Fruit fly (Drosophila melanogaster): ENCODE data around the gene CenG1A.
A peak's percentile ranks its signal among the peaks of the same experiment; 100 is the strongest.

Gene CenG1A

dm6 chr2L:13881939-13882338 lies 46.6 kb downstream of the CenG1A start (continued):
- TF ChIP-seq p53 (GFP tag; optimal IDR thresholded peaks at IDR 0.05), result no peak
- no peak for TF ChIP-seq CG34422 (GFP tag; IDR thresholded peaks at IDR 0.05)
- TF ChIP-seq gro (GFP tag; optimal IDR thresholded peaks at IDR 0.05), result peak; percentile 55
- TF ChIP-seq ci (GFP tag; IDR thresholded peaks at IDR 0.05), result no peak
- peak; percentile 45 for TF ChIP-seq CG15514 (GFP tag; optimal IDR thresholded peaks at IDR 0.05)
- TF ChIP-seq exex (tag; optimal IDR thresholded peaks at IDR 0.05), result no peak
- no peak for TF ChIP-seq NC2α (GFP tag; optimal IDR thresholded peaks at IDR 0.05)
- TF ChIP-seq slou (GFP tag; optimal IDR thresholded peaks at IDR 0.05), result no peak
- TF ChIP-seq Bdp1 (GFP tag; optimal IDR thresholded peaks at IDR 0.05), result no peak
- no peak for TF ChIP-seq CG14050 (GFP tag; IDR thresholded peaks at IDR 0.05)
- TF ChIP-seq CG13296 (GFP tag; optimal IDR thresholded peaks at IDR 0.05), result no peak
- no peak for TF ChIP-seq fd96Cb (tag; optimal IDR thresholded peaks at IDR 0.05)
- TF ChIP-seq zf30C (GFP tag; optimal IDR thresholded peaks at IDR 0.05), result no peak
- TF ChIP-seq abd-A (tag; optimal IDR thresholded peaks at IDR 0.05), result no peak
- no peak for TF ChIP-seq cas (GFP tag; IDR thresholded peaks at IDR 0.05)
- TF ChIP-seq vnd (GFP tag; IDR thresholded peaks at IDR 0.05; ENCODE audit: partially characterized antibody), result no peak
- no peak for TF ChIP-seq hb (GFP tag; IDR thresholded peaks at IDR 0.05; ENCODE audit: partially characterized antibody)
- no peak for TF ChIP-seq tll (GFP tag; optimal IDR thresholded peaks at IDR 0.05)
- peak; percentile 25 for TF ChIP-seq eyg (GFP tag; optimal IDR thresholded peaks at IDR 0.05)
- no peak for TF ChIP-seq ase (GFP tag; IDR thresholded peaks at IDR 0.05)
- TF ChIP-seq CG14667 (GFP tag; IDR thresholded peaks at IDR 0.05), result no peak
- peak; percentile 39 for TF ChIP-seq pho (GFP tag; optimal IDR thresholded peaks at IDR 0.05)
- TF ChIP-seq CG9817 (tag; optimal IDR thresholded peaks at IDR 0.05), result peak; percentile 6
- TF ChIP-seq toy (GFP tag; IDR thresholded peaks at IDR 0.05), result no peak
- no peak for TF ChIP-seq CG30431 (GFP tag; optimal IDR thresholded peaks at IDR 0.05)
- no peak for TF ChIP-seq Awh (GFP tag; IDR thresholded peaks at IDR 0.05)
- peak; percentile 8 for TF ChIP-seq CG13624 (GFP tag; optimal IDR thresholded peaks at IDR 0.05)
- TF ChIP-seq nau (GFP tag; optimal IDR thresholded peaks at IDR 0.05), result no peak
- no peak for TF ChIP-seq run (tag; optimal IDR thresholded peaks at IDR 0.05)
- no peak for TF ChIP-seq MTF-1 (GFP tag; optimal IDR thresholded peaks at IDR 0.05; ENCODE audit: borderline replicate concordance)
- TF ChIP-seq CG3065 (GFP tag; optimal IDR thresholded peaks at IDR 0.05), result no peak
- TF ChIP-seq CG12659 (GFP tag; optimal IDR thresholded peaks at IDR 0.05), result peak; percentile 21
- TF ChIP-seq CG14965 (GFP tag; optimal IDR thresholded peaks at IDR 0.05; ENCODE audit: borderline replicate concordance), result no peak
- TF ChIP-seq stc (GFP tag; IDR thresholded peaks at IDR 0.05), result no peak
- no peak for TF ChIP-seq CG8765 (GFP tag; IDR thresholded peaks at IDR 0.05)
- no peak for TF ChIP-seq Nf-YC (tag; optimal IDR thresholded peaks at IDR 0.05)
- no peak for TF ChIP-seq phol (tag; optimal IDR thresholded peaks at IDR 0.05)
- TF ChIP-seq CG4424 (GFP tag; optimal IDR thresholded peaks at IDR 0.05), result no peak
- TF ChIP-seq CG43689 (GFP tag; IDR thresholded peaks at IDR 0.05), result no peak
- peak; percentile 27 for TF ChIP-seq Fer1 (GFP tag; optimal IDR thresholded peaks at IDR 0.05)
- no peak for TF ChIP-seq HmgD (GFP tag; optimal IDR thresholded peaks at IDR 0.05)
- TF ChIP-seq CG8281 (tag; optimal IDR thresholded peaks at IDR 0.05), result no peak
- TF ChIP-seq jigr1 (GFP tag; IDR thresholded peaks at IDR 0.05), result no peak
- TF ChIP-seq sima (GFP tag; optimal IDR thresholded peaks at IDR 0.05), result no peak
- no peak for TF ChIP-seq bowl (GFP tag; IDR thresholded peaks at IDR 0.05)
- TF ChIP-seq psq (GFP tag; optimal IDR thresholded peaks at IDR 0.05), result no peak
- TF ChIP-seq trh (GFP tag; optimal IDR thresholded peaks at IDR 0.05), result no peak
- TF ChIP-seq CG2199 (GFP tag; IDR thresholded peaks at IDR 0.05), result no peak
- TF ChIP-seq CG18011 (GFP tag; optimal IDR thresholded peaks at IDR 0.05), result no peak
- no peak for TF ChIP-seq so (GFP tag; IDR thresholded peaks at IDR 0.05)
- no peak for TF ChIP-seq kay (GFP tag; optimal IDR thresholded peaks at IDR 0.05)
- no peak for TF ChIP-seq vfl (GFP tag; optimal IDR thresholded peaks at IDR 0.05)

Data from whole organism, embryonic.